Worm (Caenorhabditis elegans) whole organism, mixed stage, embryonic: ENCODE data around the gene T27E9.6.

Experiments
- bed-3 ChIP-seq: fragments of 200-800 bp; sonication (Bioruptor generic); optimal IDR thresholded peaks from 3 replicates; lab custom pipeline; 2018; ENCODE audit warnings: mild to moderate bottlenecking, missing genetic modification characterization, moderate library complexity, missing compliant biosample characterization
- ceh-39 ChIP-seq: fragments of 150-350 bp; optimal IDR thresholded peaks from 2 replicates; lab custom pipeline; 2014; ENCODE audit warnings: missing biosample characterization, missing genetic modification characterization
- ceh-83 ChIP-seq: fragments of 200-800 bp; sonication (Bioruptor generic); optimal IDR thresholded peaks from 2 replicates; lab custom pipeline; 2018; ENCODE audit warnings: mild to moderate bottlenecking, missing genetic modification characterization, missing compliant biosample characterization
- ces-1 ChIP-seq: fragments of 150-350 bp; optimal IDR thresholded peaks from 2 replicates; lab custom pipeline; 2014; ENCODE audit warnings: missing biosample characterization, missing genetic modification reagents, missing genetic modification characterization
- cnd-1 ChIP-seq: fragments of 200-800 bp; sonication (Bioruptor generic); optimal IDR thresholded peaks from 2 replicates; lab custom pipeline; 2018; ENCODE audit warnings: mild to moderate bottlenecking, missing genetic modification characterization, missing compliant biosample characterization
- elt-3 ChIP-seq: fragments of 150-350 bp; optimal IDR thresholded peaks from 2 replicates; lab custom pipeline; 2014; ENCODE audit warnings: missing biosample characterization, missing genetic modification characterization
- flh-1 ChIP-seq: fragments of 200-800 bp; sonication (Bioruptor generic); optimal IDR thresholded peaks from 2 replicates; lab custom pipeline; 2018; ENCODE audit warnings: mild to moderate bottlenecking, missing genetic modification characterization, moderate library complexity, missing compliant biosample characterization
- hlh-1 ChIP-seq: fragments of 150-350 bp; optimal IDR thresholded peaks from 2 replicates; lab custom pipeline; 2014; ENCODE audit warnings: missing biosample characterization, missing genetic modification reagents, missing genetic modification characterization
- lsy-2 ChIP-seq: fragments of 150-350 bp; optimal IDR thresholded peaks from 2 replicates; lab custom pipeline; 2014; ENCODE audit warnings: missing biosample characterization, missing genetic modification characterization
- mep-1 ChIP-seq: fragments of 150-350 bp; optimal IDR thresholded peaks from 2 replicates; lab custom pipeline; 2017; ENCODE audit warnings: missing biosample characterization, missing genetic modification reagents, missing genetic modification characterization, inconsistent platforms
- mls-2 ChIP-seq: sonication (generic microtip); optimal IDR thresholded peaks from 2 replicates; lab custom pipeline; 2016; ENCODE audit warnings: mild to moderate bottlenecking, missing genetic modification characterization, moderate library complexity, missing compliant biosample characterization
- nhr-2 ChIP-seq: fragments of 150-350 bp; optimal IDR thresholded peaks from 2 replicates; lab custom pipeline; 2014; ENCODE audit warnings: missing biosample characterization, missing genetic modification characterization
- nhr-28 ChIP-seq: fragments of 150-350 bp; optimal IDR thresholded peaks from 2 replicates; lab custom pipeline; 2014; ENCODE audit warnings: missing biosample characterization, missing genetic modification characterization
- pha-4 ChIP-seq: fragments of 150-350 bp; optimal IDR thresholded peaks from 2 replicates; lab custom pipeline; 2018; ENCODE audit warnings: missing biosample characterization, missing genetic modification reagents, missing genetic modification characterization
- sem-2 ChIP-seq: fragments of 200-800 bp; sonication (Bioruptor generic); optimal IDR thresholded peaks from 2 replicates; lab custom pipeline; 2018; ENCODE audit warnings: mild to moderate bottlenecking, missing genetic modification characterization, missing compliant biosample characterization
- sptf-1 ChIP-seq: sonication (generic microtip); optimal IDR thresholded peaks from 2 replicates; lab custom pipeline; 2017; ENCODE audit warnings: mild to moderate bottlenecking, missing genetic modification characterization, moderate library complexity, missing compliant biosample characterization
- tbx-8 ChIP-seq: fragments of 200-800 bp; sonication (Bioruptor generic); optimal IDR thresholded peaks from 2 replicates; lab custom pipeline; 2018; ENCODE audit warnings: mild to moderate bottlenecking, missing genetic modification characterization, moderate library complexity, missing compliant biosample characterization
- unc-120 ChIP-seq: sonication (generic microtip); optimal IDR thresholded peaks from 2 replicates; lab custom pipeline; 2017; ENCODE audit warnings: missing genetic modification characterization, missing compliant biosample characterization; ENCODE audit not compliant: poor library complexity, severe bottlenecking
- unc-39 ChIP-seq: fragments of 150-350 bp; optimal IDR thresholded peaks from 2 replicates; lab custom pipeline; 2014; ENCODE audit warnings: missing biosample characterization, missing genetic modification characterization
- unc-62 ChIP-seq: fragments of 150-350 bp; optimal IDR thresholded peaks from 2 replicates; lab custom pipeline; 2014; ENCODE audit warnings: missing biosample characterization, missing genetic modification reagents, missing genetic modification characterization
- zip-8 ChIP-seq: fragments of 150-350 bp; optimal IDR thresholded peaks from 2 replicates; lab custom pipeline; 2014; ENCODE audit warnings: missing biosample characterization, missing genetic modification characterization

The T27E9.6 gene

DNA sequence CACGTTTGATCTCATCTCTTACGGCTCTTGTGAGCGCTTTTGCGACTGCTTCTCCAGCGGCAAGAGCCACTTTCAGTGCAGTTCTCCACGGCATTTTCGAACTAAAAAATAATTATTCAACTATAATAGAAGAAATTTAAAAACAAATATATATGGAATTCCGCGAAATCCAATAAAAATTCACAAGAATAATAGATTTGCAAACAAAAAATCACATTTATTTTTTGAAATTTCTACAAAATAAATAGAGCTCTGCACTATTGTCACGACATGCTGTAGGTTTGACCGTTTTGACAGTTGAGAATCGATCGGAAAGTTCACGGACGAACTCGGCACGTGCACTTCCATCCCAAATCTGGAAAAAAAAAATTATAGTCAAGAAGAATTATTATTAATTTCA, 41.0 kb downstream of the T27E9.6 start, which contains the start of gene F45G2.8:
Gene F45G2.8 (minus strand): TSS at position 101 of the 400 bp plus-strand sequence.
- TF ChIP-seq mls-2, result no peak
- TF ChIP-seq elt-3 (tag; lab: Kevin White, UChicago), result no peak
- TF ChIP-seq bed-3 (GFP tag; lab: Kevin White, UChicago), result no peak
- TF ChIP-seq nhr-2, result no peak
- TF ChIP-seq, all 35 proteins: peak for 0

DNA sequence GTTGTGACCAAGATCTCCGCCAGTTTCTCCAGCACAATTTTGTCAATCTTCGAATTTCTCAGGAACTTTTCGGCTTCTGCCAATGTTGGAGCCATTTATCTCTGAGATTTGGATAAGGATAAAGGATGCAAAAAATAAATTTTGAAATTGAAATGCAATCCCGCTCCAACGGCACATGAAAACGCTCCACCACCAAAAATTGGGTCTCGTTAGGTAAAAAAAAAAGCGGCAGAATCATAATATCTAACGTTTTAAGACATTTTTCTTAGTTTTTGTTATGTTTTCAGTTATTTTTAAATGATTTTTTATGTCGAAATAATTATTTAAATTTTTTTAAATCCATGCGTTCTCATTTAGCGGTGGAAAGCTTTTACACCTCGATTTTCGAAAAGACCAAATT, 42.2 kb downstream of the T27E9.6 start, which contains the start of gene F45G2.7:
Gene F45G2.7 (minus strand): TSS at position 101 of the 400 bp plus-strand sequence.
- TF ChIP-seq hlh-1 (tag; lab: Kevin White, UChicago) (no peak), elt-3 (tag; lab: Kevin White, UChicago) (no peak), tbx-8 (GFP tag; lab: Kevin White, UChicago) (no peak), unc-62 (GFP tag; lab: Kevin White, UChicago) (no peak), flh-1 (GFP tag; lab: Kevin White, UChicago) (no peak)
- TF ChIP-seq, all 35 proteins: peak for 0

DNA sequence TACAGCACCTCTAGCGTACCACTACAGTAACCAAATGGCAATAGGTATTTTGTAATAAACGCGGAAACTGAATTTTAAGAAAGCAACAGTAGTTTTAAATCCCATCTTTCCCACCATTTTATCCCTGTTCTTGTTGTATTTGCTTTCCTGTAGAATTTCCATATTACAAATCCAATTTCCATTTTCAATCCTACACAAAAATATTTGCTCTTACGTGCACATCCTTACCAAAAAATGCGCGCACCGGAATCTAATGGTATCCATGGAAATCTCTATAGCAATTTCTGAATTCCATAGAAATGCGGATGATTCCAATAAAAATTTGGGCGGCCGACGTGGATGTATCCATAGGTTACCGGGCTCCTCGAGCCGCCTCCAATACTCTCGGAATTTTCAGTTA, 46.4 kb downstream of the T27E9.6 start, which contains the start of gene trf-1:
Gene trf-1 (plus strand): TSS at position 301 of the 400 bp plus-strand sequence.
- TF ChIP-seq sptf-1 (tag; lab: Kevin White, UChicago), result no peak

DNA sequence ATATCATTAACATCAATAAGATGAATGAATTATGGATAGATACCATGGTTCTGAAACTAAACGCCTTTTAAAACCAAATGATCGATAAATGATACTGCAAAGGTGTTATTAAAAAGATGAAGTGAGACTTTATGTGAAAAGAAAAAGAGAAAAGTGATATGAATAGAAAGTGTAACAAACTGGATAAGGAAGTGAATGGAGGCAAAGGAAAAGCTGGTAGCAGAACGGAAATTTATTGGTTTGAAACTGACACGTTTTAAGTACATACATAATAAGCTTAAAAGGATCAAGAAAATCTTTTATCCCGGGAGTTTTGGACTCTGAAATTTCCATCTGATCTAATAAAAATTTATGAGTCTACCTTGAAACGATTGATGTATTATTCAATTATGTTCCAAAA, 46.9 kb downstream of the T27E9.6 start, which contains the start of gene bli-5:
Gene bli-5 (minus strand): TSS at position 101 of the 400 bp plus-strand sequence.
- TF ChIP-seq zip-8 (tag; lab: Kevin White, UChicago), result no peak

DNA sequence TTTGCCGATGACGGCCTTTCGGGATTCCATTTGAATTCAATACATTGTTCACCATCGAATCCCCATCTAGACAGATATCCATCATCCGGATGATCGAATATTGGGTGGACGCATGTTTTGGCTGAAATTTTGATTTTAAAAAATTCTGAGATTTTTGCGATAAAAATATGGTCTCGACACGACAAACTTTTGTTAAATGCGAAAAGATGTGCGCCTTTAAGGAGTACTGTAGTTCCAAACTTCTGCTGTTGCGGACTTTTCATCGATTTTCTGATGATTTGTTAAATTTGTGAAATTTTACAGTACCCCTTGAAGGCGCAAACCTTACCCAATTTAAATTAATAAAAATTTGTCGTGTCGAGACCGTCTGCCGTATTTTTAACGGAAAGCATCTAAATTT, 48.8 kb downstream of the T27E9.6 start:
- no peak for TF ChIP-seq tbx-8 (GFP tag; lab: Kevin White, UChicago)
- no peak for TF ChIP-seq sem-2 (GFP tag; lab: Kevin White, UChicago)
- no peak for TF ChIP-seq elt-3 (tag; lab: Kevin White, UChicago)
- no peak for TF ChIP-seq unc-120 (tag; lab: Kevin White, UChicago)
- no peak for TF ChIP-seq sptf-1 (tag; lab: Kevin White, UChicago)
- TF ChIP-seq zip-8 (tag; lab: Kevin White, UChicago), result no peak
- TF ChIP-seq ceh-83, result no peak
- no peak for TF ChIP-seq nhr-2
- no peak for TF ChIP-seq lsy-2 (tag; lab: Kevin White, UChicago)
- no peak for TF ChIP-seq hlh-1 (tag; lab: Kevin White, UChicago)
- TF ChIP-seq mep-1, result no peak
- no peak for TF ChIP-seq nhr-28
- TF ChIP-seq mls-2, result no peak
- TF ChIP-seq ceh-39, result no peak
- no peak for TF ChIP-seq flh-1 (GFP tag; lab: Kevin White, UChicago)

DNA sequence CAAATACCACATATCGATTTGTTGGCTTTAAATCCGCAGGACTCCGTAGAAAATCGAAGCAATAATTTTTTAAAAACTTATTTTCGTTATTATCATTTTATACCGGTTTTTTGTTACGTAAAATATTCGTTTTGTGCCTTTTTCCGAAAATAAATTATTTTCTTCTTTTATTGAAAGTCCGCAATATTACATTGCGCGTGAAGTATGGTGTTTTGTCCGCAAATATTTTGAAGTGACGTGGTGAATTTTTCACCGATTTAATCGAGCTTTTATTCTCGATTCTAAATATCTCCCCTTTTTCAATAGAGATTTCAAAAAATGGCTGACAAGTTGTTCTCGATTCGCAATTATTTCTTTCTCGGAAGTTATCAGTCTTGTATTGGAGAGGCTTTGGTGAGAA, 50.5 kb downstream of the T27E9.6 start, which contains the start of gene cope-1:
Gene cope-1 (plus strand): TSS at position 229 of the 400 bp plus-strand sequence.
- TF ChIP-seq ces-1 (GFP tag; lab: Kevin White, UChicago) (peak; percentile 37), nhr-2 (no peak), cnd-1 (no peak), pha-4 (tag; lab: Kevin White, UChicago) (no peak), flh-1 (GFP tag; lab: Kevin White, UChicago) (no peak), mep-1 (peak; percentile 4), bed-3 (GFP tag; lab: Kevin White, UChicago) (no peak), unc-39 (tag; lab: Kevin White, UChicago) (no peak), ceh-39 (no peak), lsy-2 (tag; lab: Kevin White, UChicago) (peak; percentile 39), hlh-1 (tag; lab: Kevin White, UChicago) (no peak)
- TF ChIP-seq, all 35 proteins: peak for 3
